Worm (Caenorhabditis elegans) whole organism, L1 larva: Measurements from ENCODE around the gene srh-184.

Source experiments
- egl-27 ChIP-seq, 2 experiments: fragments of 150-350 bp in 1 of 2; sonication (generic microtip); optimal IDR thresholded peaks; 3 replicates each; lab custom pipeline; 2017 to 2018; ENCODE audit warnings: missing biosample characterization in 2 of 2, missing genetic modification characterization in 2 of 2, missing genetic modification reagents in 2 of 2
- lin-13 ChIP-seq: fragments of 150-350 bp; optimal IDR thresholded peaks from 2 replicates; lab custom pipeline; 2014; ENCODE audit warnings: missing biosample characterization, missing genetic modification reagents, missing genetic modification characterization
- lin-39 ChIP-seq: fragments of 150-350 bp; optimal IDR thresholded peaks from 2 replicates; lab custom pipeline; 2014; ENCODE audit warnings: missing biosample characterization, missing genetic modification reagents, missing genetic modification characterization
- nhr-11 ChIP-seq: fragments of 150-350 bp; optimal IDR thresholded peaks from 2 replicates; lab custom pipeline; 2014; ENCODE audit warnings: missing biosample characterization, missing genetic modification characterization
- nhr-12 ChIP-seq: sonication (generic microtip); optimal IDR thresholded peaks from 2 replicates; lab custom pipeline; 2017; ENCODE audit warnings: missing biosample characterization, missing genetic modification characterization
- nhr-85 ChIP-seq: sonication (generic microtip); peaks from one replicate; lab custom pipeline; 2016; ENCODE audit warnings: missing genetic modification characterization, inconsistent platforms, missing compliant biosample characterization
- unc-62 ChIP-seq: fragments of 150-350 bp; optimal IDR thresholded peaks from 2 replicates; lab custom pipeline; 2014; ENCODE audit warnings: missing biosample characterization, missing genetic modification reagents, missing genetic modification characterization

ce11 chrV:10811763-10812162 lies 13.8 kb upstream of the srh-184 start, which contains the start of gene C29A12.22:
- TF ChIP-seq nhr-85 (tag; lab: Kevin White, UChicago): no peak
- no peak for TF ChIP-seq unc-62
- no peak for TF ChIP-seq lin-13 (GFP tag; lab: Kevin White, UChicago)
- no peak for TF ChIP-seq lin-39 (tag; lab: Kevin White, UChicago)
- TF ChIP-seq egl-27 (tag; optimal IDR thresholded peaks at IDR 0.05; lab: Kevin White, UChicago): no peak
- no peak for TF ChIP-seq nhr-11 (tag; lab: Kevin White, UChicago)
- TF ChIP-seq nhr-12 (tag; lab: Kevin White, UChicago): no peak
